Worm (Caenorhabditis elegans): Measurements from ENCODE around the gene flp-13.

DNA sequence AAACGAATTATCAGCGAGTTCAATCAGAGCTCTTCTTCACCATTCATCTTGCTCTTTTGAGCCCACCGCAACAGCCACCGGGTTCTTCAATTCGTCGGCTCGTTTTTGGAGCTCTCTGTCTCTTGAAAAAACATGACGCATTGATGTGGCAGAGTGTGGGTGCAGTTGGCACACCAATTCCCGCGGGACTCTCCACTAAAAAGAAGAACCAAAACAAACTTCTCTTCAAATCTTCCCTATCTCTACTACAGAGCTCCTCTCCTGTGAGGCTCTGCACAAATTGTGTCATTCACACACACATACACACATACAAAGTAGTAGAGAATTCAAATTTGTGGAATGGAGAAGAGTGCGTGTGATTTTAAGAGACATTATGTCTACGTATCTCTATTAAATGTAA lies 35.2 kb downstream of the flp-13 start:
- TF ChIP-seq skn-1 (tag; optimal IDR thresholded peaks at IDR 0.05), result no peak
- no peak for TF ChIP-seq nhr-6 (tag; optimal IDR thresholded peaks at IDR 0.05)
- no peak for TF ChIP-seq spr-3 (GFP tag; optimal IDR thresholded peaks at IDR 0.05)
- TF ChIP-seq pha-4 (GFP tag; IDR thresholded peaks at IDR 0.05), result no peak
- no peak for TF ChIP-seq pha-4 (tag; optimal IDR thresholded peaks at IDR 0.05)
- TF ChIP-seq saeg-2 (GFP tag; IDR thresholded peaks at IDR 0.05), result no peak
- no peak for TF ChIP-seq lin-15B (tag; optimal IDR thresholded peaks at IDR 0.05)
- no peak for TF ChIP-seq ZK546.5 (tag; optimal IDR thresholded peaks at IDR 0.05)
- no peak for TF ChIP-seq lin-39 (tag; optimal IDR thresholded peaks at IDR 0.05)
- TF ChIP-seq nhr-48 (tag; optimal IDR thresholded peaks at IDR 0.05), result no peak
- TF ChIP-seq pqm-1 (tag; optimal IDR thresholded peaks at IDR 0.05), result no peak
- no peak for TF ChIP-seq php-3 (GFP tag; IDR thresholded peaks at IDR 0.05)
